Fruit fly (Drosophila melanogaster) whole organism, embryonic: ENCODE data around the gene CG13912.

Experiments used
- Atf-2 ChIP-seq: fragments of 200-800 bp; sonication (Bioruptor generic); optimal IDR thresholded peaks from 2 replicates; lab custom pipeline; 2016; ENCODE audit warnings: missing biosample characterization, missing genetic modification characterization
- Atf6 ChIP-seq: fragments of 200-800 bp; sonication (Bioruptor generic); IDR thresholded peaks from 2 replicates; pipeline ENCODE4 v1.3.6; 2022; ENCODE audit warnings: missing biosample characterization, missing genetic modification characterization
- Bgb ChIP-seq: fragments of 200-800 bp; sonication (Bioruptor generic); IDR thresholded peaks from 2 replicates; pipeline ENCODE4 v1.3.6; 2022; ENCODE audit warnings: missing biosample characterization, missing genetic modification characterization; ENCODE audit not compliant: partially characterized antibody
- CG10565 ChIP-seq: fragments of 200-800 bp; sonication (Bioruptor generic); optimal IDR thresholded peaks from 3 replicates; lab custom pipeline; 2016; ENCODE audit warnings: missing biosample characterization, mild to moderate bottlenecking, missing genetic modification characterization
- CG12104 ChIP-seq: fragments of 200-800 bp; sonication (Bioruptor generic); optimal IDR thresholded peaks from 3 replicates; lab custom pipeline; 2016; ENCODE audit warnings: missing biosample characterization, missing genetic modification characterization
- CG12155 ChIP-seq: fragments of 200-800 bp; sonication (Bioruptor generic); optimal IDR thresholded peaks from 3 replicates; lab custom pipeline; 2016; ENCODE audit warnings: missing biosample characterization, missing genetic modification characterization
- CG12219 ChIP-seq: fragments of 200-800 bp; sonication (Bioruptor generic); optimal IDR thresholded peaks from 3 replicates; lab custom pipeline; 2018; ENCODE audit warnings: missing biosample characterization, mild to moderate bottlenecking, missing genetic modification characterization
- CG13287 ChIP-seq: fragments of 200-800 bp; sonication (Bioruptor generic); IDR thresholded peaks from 2 replicates; pipeline ENCODE4 v1.3.6; 2022; ENCODE audit warnings: missing biosample characterization, missing genetic modification characterization; ENCODE audit not compliant: partially characterized antibody
- CG13424 ChIP-seq: fragments of 200-800 bp; sonication (Bioruptor generic); optimal IDR thresholded peaks from 2 replicates; lab custom pipeline; 2019; ENCODE audit warnings: missing biosample characterization, mild to moderate bottlenecking, missing genetic modification characterization, moderate library complexity
- CG15011 ChIP-seq: fragments of 200-800 bp; sonication (Bioruptor generic); optimal IDR thresholded peaks from 3 replicates; lab custom pipeline; 2018; ENCODE audit warnings: missing biosample characterization, mild to moderate bottlenecking, missing genetic modification characterization
- CG1603 ChIP-seq: fragments of 200-800 bp; sonication (Bioruptor generic); optimal IDR thresholded peaks from 2 replicates; lab custom pipeline; 2019; ENCODE audit warnings: missing biosample characterization, mild to moderate bottlenecking, missing genetic modification characterization, moderate library complexity
- CG17186 ChIP-seq: fragments of 200-800 bp; sonication (Bioruptor generic); optimal IDR thresholded peaks from 3 replicates; lab custom pipeline; 2017; ENCODE audit warnings: missing biosample characterization, missing genetic modification reagents, missing genetic modification characterization
- CG17385 ChIP-seq: fragments of 200-800 bp; sonication (Bioruptor generic); optimal IDR thresholded peaks from 3 replicates; lab custom pipeline; 2018; ENCODE audit warnings: missing biosample characterization, mild to moderate bottlenecking, missing genetic modification characterization
- CG1832 ChIP-seq: fragments of 200-800 bp; sonication (Bioruptor generic); optimal IDR thresholded peaks from 2 replicates; lab custom pipeline; 2017; ENCODE audit warnings: missing biosample characterization, mild to moderate bottlenecking, missing genetic modification characterization, inconsistent platforms
- CG3065 ChIP-seq: fragments of 200-800 bp; sonication (Bioruptor generic); optimal IDR thresholded peaks from 2 replicates; lab custom pipeline; 2016; ENCODE audit warnings: missing biosample characterization, missing genetic modification characterization
- CG33557 ChIP-seq: fragments of 200-800 bp; sonication (Bioruptor generic); optimal IDR thresholded peaks from 2 replicates; lab custom pipeline; 2019; ENCODE audit warnings: missing biosample characterization, mild to moderate bottlenecking, missing genetic modification characterization, moderate library complexity
- CG34376 ChIP-seq: fragments of 200-800 bp; sonication (Bioruptor generic); optimal IDR thresholded peaks from 2 replicates; lab custom pipeline; 2018; ENCODE audit warnings: missing biosample characterization, mild to moderate bottlenecking, missing genetic modification characterization
- CG4360 ChIP-seq: fragments of 200-800 bp; sonication (Bioruptor generic); IDR thresholded peaks from 2 replicates; pipeline ENCODE4 v1.3.6; 2022; ENCODE audit warnings: missing biosample characterization, missing genetic modification characterization
- CG5180 ChIP-seq: fragments of 200-800 bp; sonication (Bioruptor generic); optimal IDR thresholded peaks from 3 replicates; lab custom pipeline; 2017; ENCODE audit warnings: missing biosample characterization, missing genetic modification characterization, mild to moderate bottlenecking, moderate library complexity, missing genetic modification reagents
- CG8478 ChIP-seq: fragments of >200 bp; optimal IDR thresholded peaks from 2 replicates; lab custom pipeline; 2018
- CG8765 ChIP-seq: fragments of 200-800 bp; sonication (Bioruptor generic); IDR thresholded peaks from 2 replicates; pipeline ENCODE4 v1.3.6; 2022; ENCODE audit warnings: missing biosample characterization, missing genetic modification characterization
- CG9609 ChIP-seq: fragments of 200-800 bp; sonication (Bioruptor generic); optimal IDR thresholded peaks from 3 replicates; lab custom pipeline; 2016; ENCODE audit warnings: missing biosample characterization, missing genetic modification characterization
- CoRest ChIP-seq: fragments of 200-800 bp; sonication (Bioruptor generic); optimal IDR thresholded peaks from 3 replicates; lab custom pipeline; 2018; ENCODE audit warnings: missing biosample characterization, mild to moderate bottlenecking, missing genetic modification characterization, moderate library complexity
- D19A ChIP-seq: fragments of 200-800 bp; optimal IDR thresholded peaks from 3 replicates; lab custom pipeline; 2019; ENCODE audit warnings: missing biosample characterization, mild to moderate bottlenecking, missing genetic modification characterization, moderate library complexity
- GATAe ChIP-seq: fragments of 200-800 bp; sonication (Bioruptor generic); conservative IDR thresholded peaks from 2 replicates; pipeline ENCODE4 v1.3.6; 2022; ENCODE audit warnings: missing biosample characterization, missing genetic modification characterization
- HLHmδ ChIP-seq: fragments of 200-800 bp; sonication (Bioruptor generic); optimal IDR thresholded peaks from 2 replicates; lab custom pipeline; 2018; ENCODE audit warnings: missing biosample characterization, mild to moderate bottlenecking, missing genetic modification characterization, moderate library complexity
- Hand ChIP-seq: fragments of 200-800 bp; sonication (Bioruptor generic); optimal IDR thresholded peaks from 2 replicates; lab custom pipeline; 2017; ENCODE audit warnings: mild to moderate bottlenecking, missing biosample characterization, missing genetic modification reagents, missing genetic modification characterization
- MBD-R2 ChIP-seq: fragments of 200-800 bp; sonication (Bioruptor generic); IDR thresholded peaks from 2 replicates; pipeline ENCODE4 v1.3.6; 2022; ENCODE audit warnings: missing biosample characterization, missing genetic modification characterization
- Max ChIP-seq: fragments of 200-800 bp; sonication (Bioruptor generic); optimal IDR thresholded peaks from 2 replicates; lab custom pipeline; 2016; ENCODE audit warnings: missing biosample characterization, mild to moderate bottlenecking, missing genetic modification characterization
- Neu2 ChIP-seq: fragments of 200-800 bp; sonication (Bioruptor generic); optimal IDR thresholded peaks from 3 replicates; lab custom pipeline; 2016; ENCODE audit warnings: missing biosample characterization, missing genetic modification characterization, borderline replicate concordance
- Rfx ChIP-seq: fragments of 200-800 bp; sonication (Bioruptor generic); IDR thresholded peaks from 2 replicates; pipeline ENCODE4 v1.3.6; 2022; ENCODE audit warnings: missing biosample characterization, missing genetic modification characterization
- Sry-δ ChIP-seq: fragments of 200-800 bp; sonication (Bioruptor generic); optimal IDR thresholded peaks from 2 replicates; lab custom pipeline; 2016; ENCODE audit warnings: missing biosample characterization, missing genetic modification characterization
- Ssrp ChIP-seq: fragments of 200-800 bp; sonication (Bioruptor generic); optimal IDR thresholded peaks from 2 replicates; lab custom pipeline; 2018; ENCODE audit warnings: missing biosample characterization, mild to moderate bottlenecking, missing genetic modification characterization, moderate library complexity
- Usf ChIP-seq: fragments of 200-800 bp; sonication (Bioruptor generic); optimal IDR thresholded peaks from 2 replicates; lab custom pipeline; 2017; ENCODE audit warnings: missing genotype, missing biosample characterization, missing genetic modification characterization
- bcd ChIP-seq: fragments of 200-800 bp; sonication (Bioruptor generic); optimal IDR thresholded peaks from 2 replicates; lab custom pipeline; 2017; ENCODE audit warnings: missing biosample characterization, mild to moderate bottlenecking, missing genetic modification characterization
- chinmo ChIP-seq: fragments of 200-800 bp; sonication (Bioruptor generic); IDR thresholded peaks from 4 replicates; pipeline ENCODE4 v1.3.6; 2022; ENCODE audit warnings: missing biosample characterization, missing genetic modification characterization; ENCODE audit not compliant: partially characterized antibody
- ci ChIP-seq: fragments of 200-800 bp; sonication (Bioruptor generic); IDR thresholded peaks from 3 replicates; pipeline ENCODE4 v1.3.6; 2022; ENCODE audit warnings: missing biosample characterization, missing genetic modification characterization
- dmrt11E ChIP-seq: fragments of 200-800 bp; sonication (Bioruptor generic); optimal IDR thresholded peaks from 3 replicates; lab custom pipeline; 2018; ENCODE audit warnings: missing biosample characterization, mild to moderate bottlenecking, missing genetic modification characterization, moderate library complexity
- dpn ChIP-seq, 2 experiments: fragments of 200-800 bp; sonication (Bioruptor generic); optimal IDR thresholded peaks; 3 replicates each; lab custom pipeline; 2016; ENCODE audit warnings: missing biosample characterization in 2 of 2, missing genetic modification characterization in 2 of 2
- esg ChIP-seq: fragments of 200-800 bp; sonication (Bioruptor generic); conservative IDR thresholded peaks from 2 replicates; pipeline ENCODE4 v1.3.6; 2022; ENCODE audit warnings: missing biosample characterization, missing genetic modification characterization
- ewg ChIP-seq: fragments of 200-800 bp; sonication (Bioruptor generic); optimal IDR thresholded peaks from 3 replicates; lab custom pipeline; 2017; ENCODE audit warnings: mild to moderate bottlenecking, missing biosample characterization, missing genetic modification reagents, missing genetic modification characterization
- luna ChIP-seq: fragments of 200-800 bp; sonication (Bioruptor generic); optimal IDR thresholded peaks from 2 replicates; lab custom pipeline; 2016; ENCODE audit warnings: missing biosample characterization, missing genetic modification characterization
- peb ChIP-seq: fragments of 200-800 bp; sonication (Bioruptor generic); IDR thresholded peaks from 2 replicates; pipeline ENCODE4 v1.3.6; 2022; ENCODE audit warnings: missing biosample characterization, missing genetic modification characterization
- pros ChIP-seq: fragments of 200-800 bp; sonication (Bioruptor generic); optimal IDR thresholded peaks from 3 replicates; lab custom pipeline; 2019; ENCODE audit warnings: missing biosample characterization, mild to moderate bottlenecking, missing genetic modification characterization, moderate library complexity
- pzg ChIP-seq: fragments of 200-800 bp; sonication (Bioruptor generic); optimal IDR thresholded peaks from 3 replicates; lab custom pipeline; 2018; ENCODE audit warnings: missing biosample characterization, mild to moderate bottlenecking, missing genetic modification characterization, moderate library complexity
- tgo ChIP-seq: fragments of 200-800 bp; sonication (Bioruptor generic); IDR thresholded peaks from 3 replicates; pipeline ENCODE4 v1.3.6; 2022; ENCODE audit warnings: missing biosample characterization, missing genetic modification characterization
- ttk ChIP-seq: fragments of 200-800 bp; sonication (Bioruptor generic); IDR thresholded peaks from 2 replicates; pipeline ENCODE4 v2.1.2; 2022; ENCODE audit warnings: missing biosample characterization, missing genetic modification characterization

The CG13912 gene

dm6 chr3L:1206682-1207421, 17.5 kb downstream of the CG13912 start, which contains the start of gene LysB (continued):
- peak; percentile 21 for TF ChIP-seq CoRest (tag; lab: Kevin White, UChicago)
- TF ChIP-seq Atf-2 = no peak
- TF ChIP-seq CG8765 (GFP tag; lab: Robert Waterston, UW) = no peak
- TF ChIP-seq Max = no peak
- no peak for TF ChIP-seq dpn (GFP tag; optimal IDR thresholded peaks at IDR 0.05; lab: Kevin White, UChicago)
- TF ChIP-seq MBD-R2 (GFP tag; lab: Robert Waterston, UW) = peak; percentile 27; the same call in 1 of the 2 replicates
- TF ChIP-seq Rfx (GFP tag; lab: Robert Waterston, UW) = peak; percentile 17; the same call in 1 of the 2 replicates

DNA sequence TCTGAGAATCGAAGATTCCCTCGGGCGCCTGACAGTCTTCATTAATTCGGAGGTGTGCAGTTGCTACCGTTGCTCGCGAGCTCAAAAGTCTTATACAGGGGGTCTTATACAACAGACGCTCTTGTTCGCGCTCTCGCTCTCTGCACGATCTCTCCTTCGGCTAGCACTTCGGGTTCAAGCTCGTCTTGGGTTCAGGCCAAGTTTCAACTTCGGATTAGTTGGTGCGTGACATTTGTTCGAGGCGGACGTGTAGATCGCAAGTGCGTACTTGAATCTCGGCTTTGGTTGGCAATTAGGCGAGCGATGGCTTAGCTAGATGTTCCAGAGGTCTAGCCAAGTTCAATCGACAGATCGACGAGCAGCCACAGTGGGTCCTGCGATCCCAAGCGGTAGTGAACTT, 18.8 kb downstream of the CG13912 start:
- peak; percentile 13 for TF ChIP-seq CG8478
- no peak for TF ChIP-seq CG12155 (GFP tag; lab: Kevin White, UChicago)
- no peak for TF ChIP-seq ewg (GFP tag; lab: Kevin White, UChicago)
- peak; percentile 32; the same call in 1 of the 2 replicates for TF ChIP-seq CG13287 (GFP tag; lab: Robert Waterston, UW)
- no peak for TF ChIP-seq GATAe (GFP tag; lab: Robert Waterston, UW)
- TF ChIP-seq Ssrp = no peak
- no peak for TF ChIP-seq CG17186 (GFP tag; lab: Kevin White, UChicago)
- no peak for TF ChIP-seq CG12219 (GFP tag; lab: Kevin White, UChicago)
- no peak for TF ChIP-seq CG12104
- no peak for TF ChIP-seq luna
- TF ChIP-seq Atf6 (GFP tag; lab: Robert Waterston, UW) = no peak
- no peak for TF ChIP-seq CG1832 (GFP tag; lab: Kevin White, UChicago)
- TF ChIP-seq CG10565 = no peak
- no peak for TF ChIP-seq CG1603
- peak; percentile 77; the same call in 2 of the 4 replicates for TF ChIP-seq chinmo (GFP tag; lab: Robert Waterston, UW)
- peak; percentile 28 for TF ChIP-seq bcd
- TF ChIP-seq Neu2 (GFP tag; lab: Kevin White, UChicago) = no peak
- no peak for TF ChIP-seq CG5180 (GFP tag; lab: Kevin White, UChicago)
- TF ChIP-seq CG17385 (GFP tag; lab: Kevin White, UChicago) = no peak
- no peak for TF ChIP-seq D19A (tag; lab: Kevin White, UChicago)
- TF ChIP-seq pzg (GFP tag; lab: Kevin White, UChicago) = no peak
- peak; percentile 52; the same call in 1 of the 3 replicates for TF ChIP-seq ci (GFP tag; lab: Robert Waterston, UW)
- TF ChIP-seq pros = peak; percentile 28
- TF ChIP-seq dmrt11E = no peak
- TF ChIP-seq Hand (GFP tag; lab: Kevin White, UChicago) = no peak
- TF ChIP-seq esg (GFP tag; lab: Robert Waterston, UW) = no peak
- no peak for TF ChIP-seq CG13424 (tag; lab: Kevin White, UChicago)
- TF ChIP-seq peb (GFP tag; lab: Robert Waterston, UW) = no peak
- no peak for TF ChIP-seq Usf (GFP tag; lab: Kevin White, UChicago)
- no peak for TF ChIP-seq CG3065 (GFP tag; lab: Kevin White, UChicago)
- TF ChIP-seq ttk (GFP tag; lab: Robert Waterston, UW) = no peak
- no peak for TF ChIP-seq CG33557 (GFP tag; lab: Kevin White, UChicago)
- no peak for TF ChIP-seq CG4360
- TF ChIP-seq Bgb (GFP tag; lab: Robert Waterston, UW) = 0 out of 2 replicates have a peak, but pooled peaks have one; percentile 17
- peak; percentile 8 for TF ChIP-seq HLHmδ (GFP tag; lab: Kevin White, UChicago)
- TF ChIP-seq CG9609 (GFP tag; lab: Kevin White, UChicago) = no peak
- no peak for TF ChIP-seq CG15011 (GFP tag; lab: Kevin White, UChicago)
- TF ChIP-seq CG34376 (GFP tag; lab: Kevin White, UChicago) = no peak
- no peak for TF ChIP-seq tgo (GFP tag; lab: Robert Waterston, UW)
- no peak for TF ChIP-seq Sry-δ (GFP tag; lab: Kevin White, UChicago)
